Fruit fly (Drosophila melanogaster): Measurements from ENCODE around the gene CG4576.

dm6 chr3R:15875611-15876010 lies 50.1 kb downstream of the CG4576 start, which contains the start of gene CG31183:
- TF ChIP-seq CG32121 (GFP tag; IDR thresholded peaks at IDR 0.05) (no peak), EcR (GFP tag; optimal IDR thresholded peaks at IDR 0.05) (no peak), rn (GFP tag; IDR thresholded peaks at IDR 0.05) (no peak), Ets98B (GFP tag; IDR thresholded peaks at IDR 0.05) (no peak), CG12605 (GFP tag; IDR thresholded peaks at IDR 0.05) (no peak), Pif1B (GFP tag; optimal IDR thresholded peaks at IDR 0.05) (no peak)

Data from whole organism, pupa.